Worm (Caenorhabditis elegans): ENCODE results near the gene col-95.
A peak's percentile ranks its signal among the peaks of the same experiment; 100 is the strongest.

Gene col-95

ce11 chrIII:11663400-11663799 is 40.4 kb upstream of the col-95 start:
- no peak for TF ChIP-seq ceh-18 (tag; optimal IDR thresholded peaks at IDR 0.05)
- TF ChIP-seq mec-3 (tag; optimal IDR thresholded peaks at IDR 0.05; ENCODE audit: borderline replicate concordance) = no peak
- peak; percentile 8 for TF ChIP-seq nfya-1 (tag; optimal IDR thresholded peaks at IDR 0.05)
- peak; percentile 10 for TF ChIP-seq ceh-31 (tag; optimal IDR thresholded peaks at IDR 0.05)
- TF ChIP-seq unc-42 (tag; optimal IDR thresholded peaks at IDR 0.05) = peak; percentile 88

DNA sequence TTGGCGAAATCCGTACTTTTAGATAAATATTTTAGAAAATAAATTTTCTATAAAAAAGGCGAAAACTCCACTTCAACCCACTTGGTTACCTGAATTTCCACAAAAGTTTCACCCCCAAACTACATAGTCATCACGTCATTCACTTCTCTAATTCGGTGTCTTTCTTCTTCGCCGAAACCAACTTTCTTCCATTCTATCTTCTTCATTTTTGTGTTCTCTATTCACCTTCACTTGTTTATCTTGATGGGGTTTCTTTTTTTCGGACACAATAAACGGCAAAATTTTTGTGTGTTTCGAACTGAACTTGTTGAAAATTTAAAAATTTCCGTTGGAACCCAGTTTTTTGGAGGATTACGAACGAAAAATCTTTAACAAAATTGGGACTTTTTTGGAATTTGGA is 37.0 kb upstream of the col-95 start:
- TF ChIP-seq pha-4 (tag; optimal IDR thresholded peaks at IDR 0.05) = no peak
- no peak for TF ChIP-seq C08G9.2 (tag; optimal IDR thresholded peaks at IDR 0.05)
- TF ChIP-seq ttx-3 (tag; optimal IDR thresholded peaks at IDR 0.05) = no peak
- no peak for TF ChIP-seq unc-3 (GFP tag; conservative IDR thresholded peaks at IDR 0.05)
- TF ChIP-seq unc-3 (tag; optimal IDR thresholded peaks at IDR 0.05) = no peak
- TF ChIP-seq syd-9 (tag; optimal IDR thresholded peaks at IDR 0.05) = no peak
- no peak for TF ChIP-seq ceh-34 (tag; optimal IDR thresholded peaks at IDR 0.05)
- no peak for TF ChIP-seq pha-2 (tag; optimal IDR thresholded peaks at IDR 0.05)
- TF ChIP-seq odd-2 (tag; optimal IDR thresholded peaks at IDR 0.05) = no peak
- no peak for TF ChIP-seq ceh-9 (tag; optimal IDR thresholded peaks at IDR 0.05)
- TF ChIP-seq ceh-6 (GFP tag; optimal IDR thresholded peaks at IDR 0.05) = no peak
- TF ChIP-seq madf-2 (tag; optimal IDR thresholded peaks at IDR 0.05) = no peak
- TF ChIP-seq gmeb-2 (tag; optimal IDR thresholded peaks at IDR 0.05) = no peak
- no peak for TF ChIP-seq sox-2 (GFP tag; IDR thresholded peaks at IDR 0.05)
- no peak for TF ChIP-seq ztf-16 (tag; optimal IDR thresholded peaks at IDR 0.05)
- no peak for TF ChIP-seq nhr-232 (tag; optimal IDR thresholded peaks at IDR 0.05)
- TF ChIP-seq hlh-8 (tag; optimal IDR thresholded peaks at IDR 0.05) = no peak
- no peak for TF ChIP-seq elt-2 (tag; optimal IDR thresholded peaks at IDR 0.05)
- no peak for TF ChIP-seq unc-86 (tag; optimal IDR thresholded peaks at IDR 0.05)

ce11 chrIII:11669008-11669407 is 34.8 kb upstream of the col-95 start:
- no peak for TF ChIP-seq ceh-30 (tag; optimal IDR thresholded peaks at IDR 0.05)
- no peak for TF ChIP-seq pag-3 (tag; optimal IDR thresholded peaks at IDR 0.05; ENCODE audit: borderline replicate concordance)
- no peak for TF ChIP-seq ceh-19 (GFP tag; optimal IDR thresholded peaks at IDR 0.05)
- TF ChIP-seq sdc-2 (tag; optimal IDR thresholded peaks at IDR 0.05) = no peak
- no peak for TF ChIP-seq lim-6 (tag; optimal IDR thresholded peaks at IDR 0.05)
- TF ChIP-seq ets-4 (tag; optimal IDR thresholded peaks at IDR 0.05) = no peak
- TF ChIP-seq unc-3 (GFP tag; conservative IDR thresholded peaks at IDR 0.05) = no peak
- no peak for TF ChIP-seq unc-3 (tag; optimal IDR thresholded peaks at IDR 0.05)
- no peak for TF ChIP-seq pros-1 (tag; optimal IDR thresholded peaks at IDR 0.05)
- no peak for TF ChIP-seq zip-5 (tag; optimal IDR thresholded peaks at IDR 0.05)
- no peak for TF ChIP-seq C08G9.2 (tag; optimal IDR thresholded peaks at IDR 0.05)
- TF ChIP-seq nhr-232 (tag; optimal IDR thresholded peaks at IDR 0.05) = no peak
- TF ChIP-seq ttx-3 (tag; optimal IDR thresholded peaks at IDR 0.05) = no peak
- no peak for TF ChIP-seq madf-2 (tag; optimal IDR thresholded peaks at IDR 0.05)
- TF ChIP-seq ceh-31 (tag; optimal IDR thresholded peaks at IDR 0.05) = no peak
- TF ChIP-seq ahr-1 (tag; optimal IDR thresholded peaks at IDR 0.05) = no peak
- TF ChIP-seq fax-1 (tag; optimal IDR thresholded peaks at IDR 0.05) = no peak

- no peak for TF ChIP-seq ama-1 (optimal IDR thresholded peaks at IDR 0.05)
- no peak for TF ChIP-seq ceh-18 (tag; optimal IDR thresholded peaks at IDR 0.05)
- TF ChIP-seq ztf-16 (tag; optimal IDR thresholded peaks at IDR 0.05) = no peak
- TF ChIP-seq dve-1 (tag; optimal IDR thresholded peaks at IDR 0.05) = no peak
- no peak for TF ChIP-seq pag-3 (tag; optimal IDR thresholded peaks at IDR 0.05; ENCODE audit: borderline replicate concordance)
- no peak for TF ChIP-seq ets-4 (tag; optimal IDR thresholded peaks at IDR 0.05)
- TF ChIP-seq ceh-30 (tag; optimal IDR thresholded peaks at IDR 0.05) = no peak
- TF ChIP-seq ahr-1 (tag; optimal IDR thresholded peaks at IDR 0.05) = no peak
- TF ChIP-seq ceh-6 (GFP tag; optimal IDR thresholded peaks at IDR 0.05) = no peak
- TF ChIP-seq che-1 (tag; optimal IDR thresholded peaks at IDR 0.05) = no peak
- no peak for TF ChIP-seq pros-1 (tag; optimal IDR thresholded peaks at IDR 0.05)
- TF ChIP-seq ceh-2 (tag; optimal IDR thresholded peaks at IDR 0.05) = no peak
Measured at ce11 chrIII:11680514-11680913, 23.3 kb upstream of the col-95 start.

All from whole organism, late embryonic.